Worm (Caenorhabditis elegans) whole organism, late embryonic: ENCODE results near the gene C45B11.2.

ENCODE experiments used
- F13H6.1 ChIP-seq: sonication (generic microtip); optimal IDR thresholded peaks from 2 replicates; lab custom pipeline; 2016; ENCODE audit warnings: missing genetic modification characterization, missing compliant biosample characterization
- ama-1 ChIP-seq: fragments of 150-350 bp; optimal IDR thresholded peaks from 2 replicates; lab custom pipeline; 2014
- ceh-45 ChIP-seq: fragments of 200-800 bp; sonication (Bioruptor generic); IDR thresholded peaks from 2 replicates; pipeline ENCODE4 v1.3.6; 2022; ENCODE audit warnings: missing genetic modification reagents, missing genetic modification characterization, missing compliant biosample characterization
- dve-1 ChIP-seq: sonication (generic microtip); optimal IDR thresholded peaks from 2 replicates; lab custom pipeline; 2017; ENCODE audit warnings: antibody characterized with exemption, mild to moderate bottlenecking, missing genetic modification characterization, missing compliant biosample characterization
- fkh-10 ChIP-seq: fragments of 150-350 bp; optimal IDR thresholded peaks from 2 replicates; lab custom pipeline; 2014; ENCODE audit warnings: missing biosample characterization, missing genetic modification reagents, missing genetic modification characterization
- hlh-30 ChIP-seq: sonication (generic microtip); optimal IDR thresholded peaks from 2 replicates; lab custom pipeline; 2017; ENCODE audit warnings: antibody characterized with exemption, missing genetic modification characterization, missing compliant biosample characterization; ENCODE audit not compliant: insufficient read depth
- madf-2 ChIP-seq: sonication (generic microtip); optimal IDR thresholded peaks from 2 replicates; lab custom pipeline; 2017; ENCODE audit warnings: missing genetic modification characterization, missing compliant biosample characterization
- pax-1 ChIP-seq: fragments of 150-350 bp; optimal IDR thresholded peaks from 2 replicates; lab custom pipeline; 2014; ENCODE audit warnings: missing biosample characterization, missing genetic modification characterization
- pha-4 ChIP-seq: fragments of 150-350 bp; optimal IDR thresholded peaks from 2 replicates; lab custom pipeline; 2018; ENCODE audit warnings: missing biosample characterization, missing genetic modification reagents, missing genetic modification characterization
- pqm-1 ChIP-seq: sonication (generic microtip); optimal IDR thresholded peaks from 2 replicates; lab custom pipeline; 2016; ENCODE audit warnings: missing genetic modification characterization, missing compliant biosample characterization

DNA sequence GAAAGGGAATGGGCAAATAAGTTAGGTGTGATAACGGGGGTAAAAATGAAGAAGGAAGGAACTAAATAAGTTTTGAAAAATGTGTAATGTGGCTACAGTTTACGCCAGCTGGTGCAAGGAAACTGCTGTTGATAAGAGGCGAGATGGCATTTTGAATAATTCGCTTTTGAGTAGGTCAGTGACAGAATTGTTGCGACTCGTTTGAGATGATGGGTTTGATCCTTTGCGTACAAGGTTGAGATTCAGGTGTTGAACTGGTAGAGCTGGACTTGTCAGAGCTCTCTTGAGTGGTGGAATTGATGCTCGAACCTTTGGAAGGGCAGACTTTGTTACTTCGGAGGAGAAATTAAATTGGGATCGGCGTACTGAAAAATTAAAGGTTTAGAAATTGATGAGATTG is 30.7 kb upstream of the C45B11.2 start:
- no peak for TF ChIP-seq ama-1 (lab: Kevin White, UChicago)
- TF ChIP-seq dve-1 (tag; lab: Kevin White, UChicago), result no peak
- TF ChIP-seq madf-2 (tag; lab: Kevin White, UChicago), result no peak
- TF ChIP-seq pqm-1 (tag; lab: Kevin White, UChicago), result no peak
- TF ChIP-seq pax-1 (tag; lab: Kevin White, UChicago), result no peak
- TF ChIP-seq ceh-45, result no peak
- TF ChIP-seq hlh-30 (tag; lab: Kevin White, UChicago), result no peak
- no peak for TF ChIP-seq pha-4 (tag; lab: Kevin White, UChicago)
- TF ChIP-seq F13H6.1 (tag; lab: Kevin White, UChicago), result no peak
- TF ChIP-seq fkh-10 (GFP tag; lab: Kevin White, UChicago), result no peak
